Fruit fly (Drosophila melanogaster) whole organism, embryonic: ENCODE data around the gene CG34260.

ENCODE experiments used
- C15 ChIP-seq: fragments of 200-800 bp; sonication (Bioruptor generic); IDR thresholded peaks from 3 replicates; pipeline ENCODE4 v1.3.6; 2022; ENCODE audit warnings: missing biosample characterization, missing genetic modification characterization
- CG10321 ChIP-seq: fragments of 200-800 bp; sonication (Bioruptor generic); IDR thresholded peaks from 2 replicates; pipeline ENCODE4 v1.3.6; 2022; ENCODE audit warnings: missing biosample characterization, missing genetic modification characterization
- CG10431 ChIP-seq: fragments of 200-800 bp; sonication (Bioruptor generic); optimal IDR thresholded peaks from 3 replicates; lab custom pipeline; 2018; ENCODE audit warnings: missing biosample characterization, mild to moderate bottlenecking, missing genetic modification characterization
- CG10565 ChIP-seq: fragments of 200-800 bp; sonication (Bioruptor generic); optimal IDR thresholded peaks from 3 replicates; lab custom pipeline; 2016; ENCODE audit warnings: missing biosample characterization, mild to moderate bottlenecking, missing genetic modification characterization
- CG12769 ChIP-seq: fragments of 200-800 bp; sonication (Bioruptor generic); optimal IDR thresholded peaks from 2 replicates; lab custom pipeline; 2019; ENCODE audit warnings: missing biosample characterization, mild to moderate bottlenecking, missing genetic modification characterization, moderate library complexity
- CG13894 ChIP-seq: fragments of 200-800 bp; sonication (Bioruptor generic); optimal IDR thresholded peaks from 3 replicates; lab custom pipeline; 2018; ENCODE audit warnings: missing biosample characterization, mild to moderate bottlenecking, missing genetic modification characterization, moderate library complexity
- CG1602 ChIP-seq: fragments of 200-800 bp; sonication (Bioruptor generic); optimal IDR thresholded peaks from 3 replicates; lab custom pipeline; 2016; ENCODE audit warnings: missing biosample characterization, missing genetic modification characterization
- CG16815 ChIP-seq: fragments of 200-800 bp; sonication (Bioruptor generic); optimal IDR thresholded peaks from 3 replicates; lab custom pipeline; 2017; ENCODE audit warnings: missing biosample characterization, mild to moderate bottlenecking, missing genetic modification characterization
- CG17328 ChIP-seq: fragments of 200-800 bp; sonication (Bioruptor generic); IDR thresholded peaks from 2 replicates; pipeline ENCODE4 v1.3.6; 2022; ENCODE audit warnings: missing biosample characterization, missing genetic modification characterization
- CG18599 ChIP-seq: fragments of 200-800 bp; sonication (Bioruptor generic); optimal IDR thresholded peaks from 3 replicates; lab custom pipeline; 2017; ENCODE audit warnings: missing biosample characterization, missing genetic modification characterization, mild to moderate bottlenecking, moderate library complexity, missing genetic modification reagents
- CG31388 ChIP-seq: fragments of 200-800 bp; sonication (Bioruptor generic); optimal IDR thresholded peaks from 2 replicates; lab custom pipeline; 2016; ENCODE audit warnings: missing biosample characterization, missing genetic modification characterization
- CG31441 ChIP-seq: fragments of 200-800 bp; sonication (Bioruptor generic); IDR thresholded peaks from 2 replicates; pipeline ENCODE4 v1.3.6; 2022; ENCODE audit warnings: missing biosample characterization, missing genetic modification characterization
- CG5180 ChIP-seq: fragments of 200-800 bp; sonication (Bioruptor generic); optimal IDR thresholded peaks from 3 replicates; lab custom pipeline; 2017; ENCODE audit warnings: missing biosample characterization, missing genetic modification characterization, mild to moderate bottlenecking, moderate library complexity, missing genetic modification reagents
- CG5953 ChIP-seq: fragments of 200-800 bp; sonication (Bioruptor generic); IDR thresholded peaks from 2 replicates; pipeline ENCODE4 v1.3.6; 2022; ENCODE audit warnings: missing biosample characterization, missing genetic modification characterization
- CG6683 ChIP-seq: fragments of 200-800 bp; sonication (Bioruptor generic); optimal IDR thresholded peaks from 2 replicates; lab custom pipeline; 2017; ENCODE audit warnings: missing biosample characterization, mild to moderate bottlenecking, missing genetic modification characterization, missing genetic modification reagents
- CG7372 ChIP-seq: fragments of 200-800 bp; sonication (Bioruptor generic); IDR thresholded peaks from 2 replicates; pipeline ENCODE4 v1.3.6; 2022; ENCODE audit warnings: missing biosample characterization, missing genetic modification characterization
- CG7745 ChIP-seq: fragments of 200-800 bp; sonication (Bioruptor generic); optimal IDR thresholded peaks from 2 replicates; lab custom pipeline; 2018; ENCODE audit warnings: missing biosample characterization, mild to moderate bottlenecking, missing genetic modification characterization, moderate library complexity
- CG9609 ChIP-seq: fragments of 200-800 bp; sonication (Bioruptor generic); optimal IDR thresholded peaks from 3 replicates; lab custom pipeline; 2016; ENCODE audit warnings: missing biosample characterization, missing genetic modification characterization
- CG9876 ChIP-seq: fragments of 200-800 bp; sonication (Bioruptor generic); optimal IDR thresholded peaks from 2 replicates; lab custom pipeline; 2016; ENCODE audit warnings: missing biosample characterization, missing genetic modification characterization
- CrebB ChIP-seq: fragments of 200-800 bp; sonication (Bioruptor generic); optimal IDR thresholded peaks from 3 replicates; lab custom pipeline; 2018; ENCODE audit warnings: missing biosample characterization, mild to moderate bottlenecking, missing genetic modification characterization
- Elba2 ChIP-seq: fragments of 200-800 bp; sonication (Bioruptor generic); optimal IDR thresholded peaks from 3 replicates; lab custom pipeline; 2016; ENCODE audit warnings: missing biosample characterization, missing genetic modification characterization
- Ets65A ChIP-seq: fragments of 200-800 bp; sonication (Bioruptor generic); peaks from one replicate; lab custom pipeline; 2016; ENCODE audit warnings: missing biosample characterization, missing genetic modification characterization
- Fer2 ChIP-seq: fragments of 200-800 bp; sonication (Bioruptor generic); optimal IDR thresholded peaks from 2 replicates; lab custom pipeline; 2018; ENCODE audit warnings: missing biosample characterization, mild to moderate bottlenecking, missing genetic modification characterization, moderate library complexity
- Gug ChIP-seq: fragments of 200-800 bp; sonication (Bioruptor generic); IDR thresholded peaks from 4 replicates; pipeline ENCODE4 v1.3.6; 2022; ENCODE audit warnings: missing biosample characterization, missing genetic modification characterization
- Med ChIP-seq: fragments of 200-800 bp; sonication (Bioruptor generic); peaks from one replicate; lab custom pipeline; 2016; ENCODE audit warnings: missing biosample characterization, missing genetic modification characterization, mild to moderate bottlenecking, inconsistent platforms, moderate library complexity
- NC2β ChIP-seq: fragments of 200-800 bp; sonication (Bioruptor generic); optimal IDR thresholded peaks from 2 replicates; lab custom pipeline; 2016; ENCODE audit warnings: missing biosample characterization, missing genetic modification characterization
- Neu2 ChIP-seq: fragments of 200-800 bp; sonication (Bioruptor generic); optimal IDR thresholded peaks from 3 replicates; lab custom pipeline; 2016; ENCODE audit warnings: missing biosample characterization, missing genetic modification characterization, borderline replicate concordance
- Oaz ChIP-seq: fragments of 200-800 bp; sonication (Bioruptor generic); IDR thresholded peaks from 2 replicates; pipeline ENCODE4 v1.3.6; 2022; ENCODE audit warnings: missing biosample characterization, missing genetic modification characterization
- Sox100B ChIP-seq: fragments of 200-800 bp; sonication (Bioruptor generic); optimal IDR thresholded peaks from 3 replicates; lab custom pipeline; 2018; ENCODE audit warnings: missing biosample characterization, mild to moderate bottlenecking, missing genetic modification characterization
- Tbp ChIP-seq: fragments of >200 bp; optimal IDR thresholded peaks from 2 replicates; lab custom pipeline; 2018; ENCODE audit warnings: missing biosample characterization, missing genetic modification characterization
- Xbp1 ChIP-seq: fragments of 200-800 bp; sonication (Bioruptor generic); optimal IDR thresholded peaks from 3 replicates; lab custom pipeline; 2016; ENCODE audit warnings: missing biosample characterization, mild to moderate bottlenecking, missing genetic modification characterization
- Xrp1 ChIP-seq: fragments of 200-800 bp; sonication (Bioruptor generic); IDR thresholded peaks from 2 replicates; pipeline ENCODE4 v1.3.6; 2022; ENCODE audit warnings: missing biosample characterization, missing genetic modification characterization
- ap ChIP-seq: fragments of 200-800 bp; sonication (Bioruptor generic); IDR thresholded peaks from 2 replicates; pipeline ENCODE4 v1.3.6; 2022; ENCODE audit warnings: missing biosample characterization, missing genetic modification characterization
- ash1 ChIP-seq: fragments of 200-800 bp; sonication (Bioruptor generic); optimal IDR thresholded peaks from 2 replicates; lab custom pipeline; 2018; ENCODE audit warnings: missing biosample characterization, mild to moderate bottlenecking, missing genetic modification characterization
- bcd ChIP-seq: fragments of 200-800 bp; sonication (Bioruptor generic); optimal IDR thresholded peaks from 2 replicates; lab custom pipeline; 2017; ENCODE audit warnings: missing biosample characterization, mild to moderate bottlenecking, missing genetic modification characterization
- crol ChIP-seq: fragments of 200-800 bp; sonication (Bioruptor generic); IDR thresholded peaks from 2 replicates; pipeline ENCODE4 v1.3.6; 2022; ENCODE audit warnings: missing biosample characterization, missing genetic modification characterization
- fd3F ChIP-seq: fragments of 200-800 bp; sonication (Bioruptor generic); optimal IDR thresholded peaks from 2 replicates; lab custom pipeline; 2018; ENCODE audit warnings: missing biosample characterization, mild to moderate bottlenecking, missing genetic modification characterization, moderate library complexity
- fd64A ChIP-seq: fragments of 200-800 bp; sonication (Bioruptor generic); optimal IDR thresholded peaks from 3 replicates; lab custom pipeline; 2018; ENCODE audit warnings: missing biosample characterization, mild to moderate bottlenecking, missing genetic modification characterization
- gsb-n ChIP-seq: fragments of 200-800 bp; sonication (Bioruptor generic); optimal IDR thresholded peaks from 3 replicates; lab custom pipeline; 2018; ENCODE audit warnings: missing biosample characterization, mild to moderate bottlenecking, missing genetic modification characterization
- inv ChIP-seq: fragments of 200-800 bp; sonication (Bioruptor generic); IDR thresholded peaks from 2 replicates; pipeline ENCODE4 v1.3.6; 2022; ENCODE audit warnings: missing biosample characterization, missing genetic modification characterization; ENCODE audit not compliant: partially characterized antibody
- kni ChIP-seq: fragments of 200-800 bp; sonication (Bioruptor generic); optimal IDR thresholded peaks from 3 replicates; lab custom pipeline; 2017; ENCODE audit warnings: mild to moderate bottlenecking, missing biosample characterization, missing genetic modification reagents, missing genetic modification characterization
- nmo ChIP-seq: fragments of 200-800 bp; sonication (Bioruptor generic); optimal IDR thresholded peaks from 2 replicates; lab custom pipeline; 2018; ENCODE audit warnings: missing biosample characterization, mild to moderate bottlenecking, missing genetic modification characterization, moderate library complexity
- onecut ChIP-seq: fragments of 200-800 bp; sonication (Bioruptor generic); IDR thresholded peaks from 2 replicates; pipeline ENCODE4 v1.3.6; 2022; ENCODE audit warnings: missing biosample characterization, missing genetic modification characterization
- org-1 ChIP-seq: fragments of 200-800 bp; sonication (Bioruptor generic); optimal IDR thresholded peaks from 2 replicates; lab custom pipeline; 2017; ENCODE audit warnings: missing biosample characterization, missing genetic modification characterization
- pho ChIP-seq: fragments of 200-800 bp; sonication (Bioruptor generic); optimal IDR thresholded peaks from 2 replicates; lab custom pipeline; 2016; ENCODE audit warnings: missing biosample characterization, missing genetic modification characterization
- pros ChIP-seq: fragments of 200-800 bp; sonication (Bioruptor generic); optimal IDR thresholded peaks from 3 replicates; lab custom pipeline; 2019; ENCODE audit warnings: missing biosample characterization, mild to moderate bottlenecking, missing genetic modification characterization, moderate library complexity
- row ChIP-seq: fragments of 200-800 bp; sonication (Bioruptor generic); IDR thresholded peaks from 3 replicates; pipeline ENCODE4 v1.3.6; 2022; ENCODE audit warnings: missing biosample characterization, missing genetic modification characterization
- schlank ChIP-seq: fragments of 200-800 bp; sonication (Bioruptor generic); optimal IDR thresholded peaks from 2 replicates; lab custom pipeline; 2018; ENCODE audit warnings: missing biosample characterization, mild to moderate bottlenecking, missing genetic modification characterization
- trh ChIP-seq: fragments of 200-800 bp; sonication (Bioruptor generic); optimal IDR thresholded peaks from 2 replicates; lab custom pipeline; 2016; ENCODE audit warnings: missing biosample characterization, missing genetic modification characterization
- tup ChIP-seq: fragments of 200-800 bp; sonication (Bioruptor generic); optimal IDR thresholded peaks from 2 replicates; lab custom pipeline; 2016; ENCODE audit warnings: missing biosample characterization, mild to moderate bottlenecking, missing genetic modification characterization, moderate library complexity
- usp ChIP-seq: fragments of >200 bp; optimal IDR thresholded peaks from 2 replicates; lab custom pipeline; 2017; ENCODE audit warnings: missing biosample characterization, missing genetic modification characterization
- zfh1 ChIP-seq: fragments of 200-800 bp; sonication (Bioruptor generic); IDR thresholded peaks from 3 replicates; pipeline ENCODE4 v1.3.6; 2022; ENCODE audit warnings: missing biosample characterization, missing genetic modification characterization

CG34260 gene

DNA sequence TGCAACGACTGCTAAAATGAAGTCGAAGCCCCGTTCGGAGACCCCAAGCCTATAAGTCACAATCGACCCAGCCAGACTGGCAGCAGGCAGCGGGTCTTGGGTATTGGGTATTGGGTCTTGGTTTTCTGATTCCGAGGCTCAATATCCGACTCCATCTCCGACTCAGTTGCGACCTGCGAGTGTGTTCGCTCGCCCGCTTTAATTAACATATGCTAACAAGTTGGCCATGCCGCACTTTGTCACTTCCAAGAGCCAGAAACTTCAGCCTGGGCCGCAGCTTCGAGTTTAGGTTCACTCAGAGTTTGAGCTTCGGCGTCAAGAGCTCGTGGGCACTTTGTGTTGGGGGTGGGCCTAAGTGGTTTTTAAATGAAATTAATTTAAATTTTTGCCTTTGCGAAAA is 40.0 kb upstream of the CG34260 start (continued):
- no peak for TF ChIP-seq CG5180 (GFP tag; lab: Kevin White, UChicago)
- TF ChIP-seq Med: peak; percentile 16
- TF ChIP-seq CG10565 (GFP tag; lab: Kevin White, UChicago): no peak
- TF ChIP-seq CG13894 (tag; lab: Kevin White, UChicago): peak; percentile 78
- TF ChIP-seq CG9609: no peak
- TF ChIP-seq schlank (tag; lab: Kevin White, UChicago): no peak
- no peak for TF ChIP-seq zfh1 (GFP tag; lab: Robert Waterston, UW)
- TF ChIP-seq row: no peak
- TF ChIP-seq org-1: no peak
- TF ChIP-seq CG10321 (GFP tag; lab: Robert Waterston, UW): no peak
- no peak for TF ChIP-seq onecut (GFP tag; lab: Robert Waterston, UW)
- no peak for TF ChIP-seq fd64A (GFP tag; lab: Kevin White, UChicago)
- no peak for TF ChIP-seq CG10431 (GFP tag; lab: Kevin White, UChicago)
- no peak for TF ChIP-seq fd3F (GFP tag; lab: Kevin White, UChicago)
- no peak for TF ChIP-seq CG5953 (GFP tag; lab: Robert Waterston, UW)
- TF ChIP-seq Oaz (GFP tag; lab: Robert Waterston, UW): no peak
- TF ChIP-seq CG31441 (GFP tag; lab: Robert Waterston, UW): no peak
- no peak for TF ChIP-seq Neu2 (GFP tag; lab: Kevin White, UChicago)
- no peak for TF ChIP-seq Xbp1 (GFP tag; lab: Kevin White, UChicago)
- no peak for TF ChIP-seq bcd (GFP tag; lab: Kevin White, UChicago)
- no peak for TF ChIP-seq CG1602 (GFP tag; lab: Kevin White, UChicago)
- no peak for TF ChIP-seq CG17328
- TF ChIP-seq CrebB (tag; lab: Kevin White, UChicago): no peak
- TF ChIP-seq Tbp (GFP tag; lab: Kevin White, UChicago): no peak
- TF ChIP-seq Sox100B: no peak
- TF ChIP-seq CG6683 (GFP tag; lab: Kevin White, UChicago): no peak
- no peak for TF ChIP-seq Fer2 (tag; lab: Kevin White, UChicago)
- peak; percentile 2 for TF ChIP-seq CG12769 (tag; lab: Kevin White, UChicago)
- TF ChIP-seq CG18599: no peak
- no peak for TF ChIP-seq Gug
- no peak for TF ChIP-seq NC2β (GFP tag; lab: Kevin White, UChicago)
- no peak for TF ChIP-seq usp (GFP tag; lab: Kevin White, UChicago)
- TF ChIP-seq ash1 (GFP tag; lab: Kevin White, UChicago): no peak
- no peak for TF ChIP-seq inv
- TF ChIP-seq pho (GFP tag; lab: Kevin White, UChicago): no peak
- peak; percentile 46 for TF ChIP-seq kni (GFP tag; lab: Kevin White, UChicago)
- TF ChIP-seq CG31388 (GFP tag; lab: Kevin White, UChicago): no peak
- no peak for TF ChIP-seq gsb-n
- TF ChIP-seq, all 482 proteins: peak for 10

DNA sequence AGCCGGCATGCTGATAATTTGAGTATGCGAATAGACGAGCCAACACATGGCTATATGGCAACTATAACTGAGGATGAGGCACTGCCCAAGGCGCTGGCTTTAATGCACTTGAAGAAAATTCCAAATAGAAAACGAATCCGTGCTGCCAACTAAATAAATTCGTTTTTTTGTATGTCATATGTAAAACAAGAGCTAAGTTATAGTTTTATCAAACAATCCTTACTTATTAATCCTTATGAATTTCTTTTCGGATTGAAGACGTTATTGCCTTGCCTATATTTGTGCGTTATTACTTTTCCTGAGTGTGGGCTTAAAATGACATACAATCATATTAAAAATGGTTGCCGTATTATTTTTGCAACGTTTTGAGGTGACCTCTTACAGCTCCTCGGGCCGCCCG is 37.4 kb upstream of the CG34260 start:
- no peak for TF ChIP-seq CrebB (tag; lab: Kevin White, UChicago)
- TF ChIP-seq Ets65A: peak; percentile 10

- TF ChIP-seq Xrp1 (GFP tag; lab: Robert Waterston, UW): peak; percentile 41; the same call in 1 of the 2 replicates
- TF ChIP-seq ap (GFP tag; lab: Robert Waterston, UW): no peak
- no peak for TF ChIP-seq trh
- TF ChIP-seq tup (GFP tag; lab: Kevin White, UChicago): no peak
- no peak for TF ChIP-seq crol (GFP tag; lab: Robert Waterston, UW)
- peak; percentile 8 for TF ChIP-seq kni (GFP tag; lab: Kevin White, UChicago)
- TF ChIP-seq CG7745 (tag; lab: Kevin White, UChicago): no peak
- no peak for TF ChIP-seq CG10565 (GFP tag; lab: Kevin White, UChicago)
- TF ChIP-seq Elba2 (GFP tag; lab: Kevin White, UChicago): no peak
- no peak for TF ChIP-seq CG9876 (GFP tag; lab: Kevin White, UChicago)
- no peak for TF ChIP-seq CG7372 (GFP tag; lab: Robert Waterston, UW)
- no peak for TF ChIP-seq nmo (GFP tag; lab: Kevin White, UChicago)
- no peak for TF ChIP-seq pros (GFP tag; lab: Kevin White, UChicago)
- TF ChIP-seq CG16815: peak; percentile 14
- no peak for TF ChIP-seq C15
Measured at dm6 chr3L:20685079-20685478, 28.8 kb upstream of the CG34260 start.
